Worm (Caenorhabditis elegans) whole organism, L2 larva: ENCODE data around the gene pbs-3.
A peak's percentile ranks its signal among the peaks of the same experiment; 100 is the strongest.

Source experiments
- R02D3.7 ChIP-seq: fragments of 150-350 bp; optimal IDR thresholded peaks from 2 replicates; lab custom pipeline; 2014; ENCODE audit warnings: missing biosample characterization, missing genetic modification characterization
- ama-1 ChIP-seq: fragments of 150-350 bp; optimal IDR thresholded peaks from 2 replicates; lab custom pipeline; 2018; ENCODE audit warnings: inconsistent platforms
- dmd-4 ChIP-seq: sonication (generic microtip); optimal IDR thresholded peaks from 2 replicates; lab custom pipeline; 2017; ENCODE audit warnings: missing biosample characterization, missing genetic modification characterization
- elt-1 ChIP-seq: fragments of 150-350 bp; optimal IDR thresholded peaks from 2 replicates; lab custom pipeline; 2014; ENCODE audit warnings: missing biosample characterization, missing genetic modification characterization
- fos-1 ChIP-seq: fragments of 150-350 bp; optimal IDR thresholded peaks from 2 replicates; lab custom pipeline; 2014; ENCODE audit warnings: missing biosample characterization, missing genetic modification characterization
- mbf-1 ChIP-seq: sonication (generic microtip); optimal IDR thresholded peaks from 2 replicates; lab custom pipeline; 2017; ENCODE audit warnings: missing biosample characterization, missing genetic modification characterization
- mdl-1 ChIP-seq, 2 experiments: fragments of 150-350 bp in 1 of 2; sonication (generic microtip) in 1 of 2; optimal IDR thresholded peaks; 2 replicates each; lab custom pipeline; 2017; ENCODE audit warnings: missing biosample characterization in 2 of 2, missing genetic modification characterization in 2 of 2
- nhr-12 ChIP-seq: fragments of 150-350 bp; optimal IDR thresholded peaks from 2 replicates; lab custom pipeline; 2014; ENCODE audit warnings: missing biosample characterization, missing genetic modification characterization
- nhr-129 ChIP-seq: fragments of 150-350 bp; optimal IDR thresholded peaks from 2 replicates; lab custom pipeline; 2014; ENCODE audit warnings: missing biosample characterization, missing genetic modification characterization
- unc-62 ChIP-seq: fragments of 150-350 bp; optimal IDR thresholded peaks from 2 replicates; lab custom pipeline; 2014; ENCODE audit warnings: missing biosample characterization, missing genetic modification reagents, missing genetic modification characterization
- zag-1 ChIP-seq: fragments of 150-350 bp; optimal IDR thresholded peaks from 2 replicates; lab custom pipeline; 2014; ENCODE audit warnings: missing biosample characterization, missing genetic modification characterization
- ztf-11 ChIP-seq: sonication (generic microtip); optimal IDR thresholded peaks from 2 replicates; lab custom pipeline; 2017; ENCODE audit warnings: missing biosample characterization, missing genetic modification characterization

DNA sequence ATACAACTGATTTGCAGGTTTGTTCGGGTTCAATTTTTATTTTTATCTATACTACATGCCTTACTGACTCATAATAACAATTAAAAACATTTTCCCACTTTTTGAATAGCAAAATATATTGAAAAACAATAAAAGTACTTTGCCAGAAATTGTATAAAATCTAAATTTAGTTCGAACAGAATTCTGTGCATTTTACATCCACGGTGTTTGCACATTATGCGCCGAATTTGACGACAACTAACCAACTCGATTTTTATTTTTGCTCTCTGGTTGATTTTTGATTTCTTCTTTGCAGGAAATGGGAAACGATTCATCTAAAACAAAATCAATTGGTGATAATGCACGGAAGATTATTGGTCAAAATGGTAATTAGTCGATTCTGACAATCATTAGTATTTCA lies 8.5 kb downstream of the pbs-3 start:
- TF ChIP-seq ama-1 (lab: Kevin White, UChicago) (no peak), zag-1 (tag; lab: Kevin White, UChicago) (no peak), R02D3.7 (tag; lab: Kevin White, UChicago) (no peak), nhr-129 (tag; lab: Kevin White, UChicago) (peak; percentile 18), elt-1 (tag; lab: Kevin White, UChicago) (no peak), unc-62 (GFP tag; lab: Kevin White, UChicago) (no peak), nhr-12 (tag; lab: Kevin White, UChicago) (no peak), mbf-1 (tag; lab: Kevin White, UChicago) (no peak), ztf-11 (tag; lab: Kevin White, UChicago) (no peak), dmd-4 (tag; lab: Kevin White, UChicago) (no peak), fos-1 (no peak), mdl-1 (tag; optimal IDR thresholded peaks at IDR 0.05; lab: Kevin White, UChicago) (no peak)
